Worm (Caenorhabditis elegans) whole organism, late embryonic: Measurements from ENCODE around the gene C54F6.20.

ENCODE experiments used
- ceh-34 ChIP-seq: sonication (generic microtip); optimal IDR thresholded peaks from 2 replicates; lab custom pipeline; 2016; ENCODE audit warnings: mild to moderate bottlenecking, missing genetic modification characterization, missing compliant biosample characterization
- fkh-10 ChIP-seq: fragments of 150-350 bp; optimal IDR thresholded peaks from 2 replicates; lab custom pipeline; 2014; ENCODE audit warnings: missing biosample characterization, missing genetic modification reagents, missing genetic modification characterization
- fkh-6 ChIP-seq: sonication (generic microtip); optimal IDR thresholded peaks from 2 replicates; lab custom pipeline; 2016; ENCODE audit warnings: missing genetic modification characterization, missing compliant biosample characterization
- hlh-8 ChIP-seq: sonication (generic microtip); optimal IDR thresholded peaks from 2 replicates; lab custom pipeline; 2016; ENCODE audit warnings: missing genotype, missing genetic modification characterization, missing compliant biosample characterization
- pag-3 ChIP-seq: sonication (generic microtip); optimal IDR thresholded peaks from 2 replicates; lab custom pipeline; 2016; ENCODE audit warnings: missing compliant biosample characterization, missing genetic modification characterization, borderline replicate concordance
- pat-9 ChIP-seq: fragments of 200-800 bp; sonication (Bioruptor generic); optimal IDR thresholded peaks from 2 replicates; lab custom pipeline; 2018; ENCODE audit warnings: mild to moderate bottlenecking, missing genetic modification characterization, moderate library complexity, missing compliant biosample characterization
- tbx-2 ChIP-seq: sonication (generic microtip); optimal IDR thresholded peaks from 2 replicates; lab custom pipeline; 2016; ENCODE audit warnings: missing genetic modification characterization, missing compliant biosample characterization
- unc-3 ChIP-seq, 2 experiments: fragments of 200-800 bp in 1 of 2; sonication (Bioruptor generic) in 1 of 2; sonication (generic microtip) in 1 of 2; conservative IDR thresholded peaks in 1 of 2; optimal IDR thresholded peaks in 1 of 2; 2 replicates each; pipeline versions ENCODE4 v1.3.6 to Lab custom; 2016 to 2022; ENCODE audit warnings: missing compliant biosample characterization in 2 of 2, missing genetic modification characterization in 2 of 2, missing genetic modification reagents in 1 of 2

ce11 chrV:7487518-7487917 lies 37.0 kb upstream of the C54F6.20 start, which contains the start of gene srbc-7:
- TF ChIP-seq hlh-8 (no peak), tbx-2 (no peak), fkh-6 (no peak), ceh-34 (tag; lab: Kevin White, UChicago) (no peak), fkh-10 (GFP tag; lab: Kevin White, UChicago) (no peak), pag-3 (tag; lab: Kevin White, UChicago) (no peak), pat-9 (tag; lab: Kevin White, UChicago) (no peak), unc-3 (GFP tag; conservative IDR thresholded peaks at IDR 0.05; lab: Robert Waterston, UW) (no peak), unc-3 (tag; optimal IDR thresholded peaks at IDR 0.05; lab: Kevin White, UChicago) (no peak)
